Fruit fly (Drosophila melanogaster) whole organism, adult: Measurements from ENCODE around the gene emei.

Experiments
- CG5204 ChIP-seq: fragments of 200-800 bp; sonication (Bioruptor generic); optimal IDR thresholded peaks from 2 replicates; lab custom pipeline; 2016; ENCODE audit warnings: missing biosample characterization, missing genetic modification characterization
- ovo ChIP-seq: fragments of 200-800 bp; sonication (Bioruptor generic); optimal IDR thresholded peaks from 2 replicates; lab custom pipeline; 2016; ENCODE audit warnings: missing biosample characterization, missing genetic modification characterization

- TF ChIP-seq CG5204 (GFP tag; lab: Kevin White, UChicago) (no peak), ovo (no peak)
These were observed 13.1 kb upstream of the emei start, which contains the start of the genes CG46439, Iyd and CG33947 for dm6 chr3L:11096195-11096908.
